Worm (Caenorhabditis elegans) whole organism, L4 larva: ENCODE results near the gene str-81.
"Not testable (repeated sequence)": the region's sequence is repeated elsewhere in the genome, so short reads cannot be mapped to it uniquely, and the experiment has no call there.

ENCODE experiments used
- F26F4.8 ChIP-seq: fragments of 200-800 bp; sonication (Bioruptor generic); conservative IDR thresholded peaks from 2 replicates; pipeline ENCODE4 v1.3.6; 2022; ENCODE audit warnings: missing genetic modification characterization, missing compliant biosample characterization
- T20F7.1 ChIP-seq: fragments of 200-800 bp; sonication (Bioruptor generic); optimal IDR thresholded peaks from 2 replicates; lab custom pipeline; 2018; ENCODE audit warnings: mild to moderate bottlenecking, missing genetic modification characterization, missing compliant biosample characterization
- Y105C5A.15 ChIP-seq: fragments of 200-800 bp; sonication (Bioruptor generic); IDR thresholded peaks from 2 replicates; pipeline ENCODE4 v1.3.6; 2022; ENCODE audit warnings: missing genetic modification characterization, missing compliant biosample characterization
- ZK337.2 ChIP-seq: fragments of 200-800 bp; sonication (Bioruptor generic); IDR thresholded peaks from 2 replicates; pipeline ENCODE4 v1.3.6; 2022; ENCODE audit warnings: missing genetic modification reagents, missing genetic modification characterization, missing compliant biosample characterization
- aha-1 ChIP-seq: fragments of 150-350 bp; peaks from one replicate; lab custom pipeline; 2014; ENCODE audit warnings: missing biosample characterization, missing genetic modification characterization
- aly-2 ChIP-seq: sonication (generic microtip); optimal IDR thresholded peaks from 2 replicates; lab custom pipeline; 2018; ENCODE audit warnings: missing biosample characterization, missing genetic modification characterization
- ama-1 ChIP-seq: fragments of 150-350 bp; optimal IDR thresholded peaks from 2 replicates; lab custom pipeline; 2014; ENCODE audit warnings: inconsistent platforms, mixed read lengths
- arid-1 ChIP-seq: fragments of 200-800 bp; sonication (Bioruptor generic); conservative IDR thresholded peaks from 2 replicates; pipeline ENCODE4 v1.3.6; 2022; ENCODE audit warnings: missing genetic modification reagents, missing genetic modification characterization, missing compliant biosample characterization
- attf-4 ChIP-seq: sonication (generic microtip); optimal IDR thresholded peaks from 3 replicates; lab custom pipeline; 2017; ENCODE audit warnings: missing biosample characterization, missing genetic modification characterization
- ceh-32 ChIP-seq: sonication (generic microtip); optimal IDR thresholded peaks from 2 replicates; lab custom pipeline; 2016; ENCODE audit warnings: mild to moderate bottlenecking, missing genetic modification characterization, missing compliant biosample characterization; ENCODE audit not compliant: poor library complexity
- dmd-9 ChIP-seq: fragments of 200-800 bp; sonication (Bioruptor generic); IDR thresholded peaks from 2 replicates; pipeline ENCODE4 v1.3.6; 2022; ENCODE audit warnings: missing genetic modification reagents, missing genetic modification characterization, missing compliant biosample characterization
- dpl-1 ChIP-seq: fragments of 150-350 bp; optimal IDR thresholded peaks from 2 replicates; lab custom pipeline; 2014; ENCODE audit warnings: missing biosample characterization, missing genetic modification reagents, missing genetic modification characterization
- hlh-30 ChIP-seq: sonication (generic microtip); optimal IDR thresholded peaks from 2 replicates; lab custom pipeline; 2017; ENCODE audit warnings: antibody characterized with exemption, mild to moderate bottlenecking, missing genetic modification characterization, missing compliant biosample characterization; ENCODE audit not compliant: insufficient read depth
- madf-5 ChIP-seq, 2 experiments: fragments of 200-800 bp; sonication (Bioruptor generic); IDR thresholded peaks; 2 replicates each; pipeline ENCODE4 v1.3.6; 2022; ENCODE audit warnings: missing compliant biosample characterization in 2 of 2, missing genetic modification characterization in 2 of 2
- mdl-1 ChIP-seq, 2 experiments: fragments of 150-350 bp in 1 of 2; sonication (generic microtip) in 1 of 2; optimal IDR thresholded peaks; 2 replicates each; lab custom pipeline; 2014 to 2017; ENCODE audit warnings: missing biosample characterization in 2 of 2, missing genetic modification characterization in 2 of 2
- nhr-10 ChIP-seq: fragments of 150-350 bp; optimal IDR thresholded peaks from 2 replicates; lab custom pipeline; 2014; ENCODE audit warnings: missing biosample characterization, missing genetic modification characterization
- nhr-11 ChIP-seq: fragments of 150-350 bp; optimal IDR thresholded peaks from 2 replicates; lab custom pipeline; 2014; ENCODE audit warnings: missing biosample characterization, missing genetic modification characterization
- nhr-28 ChIP-seq: fragments of 150-350 bp; optimal IDR thresholded peaks from 2 replicates; lab custom pipeline; 2014; ENCODE audit warnings: missing biosample characterization, missing genetic modification characterization
- nhr-76 ChIP-seq: fragments of 150-350 bp; optimal IDR thresholded peaks from 2 replicates; lab custom pipeline; 2014; ENCODE audit warnings: missing biosample characterization, missing genetic modification characterization
- php-3 ChIP-seq: fragments of 200-800 bp; sonication (Bioruptor generic); IDR thresholded peaks from 2 replicates; pipeline ENCODE4 v1.3.6; 2022; ENCODE audit warnings: missing genetic modification reagents, missing genetic modification characterization, missing compliant biosample characterization
- sdz-12 ChIP-seq: fragments of 200-800 bp; sonication (Bioruptor generic); optimal IDR thresholded peaks from 2 replicates; lab custom pipeline; 2018; ENCODE audit warnings: mild to moderate bottlenecking, missing genetic modification characterization, missing compliant biosample characterization
- set-16 ChIP-seq: fragments of 200-800 bp; sonication (Bioruptor generic); IDR thresholded peaks from 2 replicates; pipeline ENCODE4 v1.3.6; 2022; ENCODE audit warnings: missing genetic modification reagents, missing genetic modification characterization, missing compliant biosample characterization
- snpc-4 ChIP-seq: fragments of 150-350 bp; optimal IDR thresholded peaks from 2 replicates; lab custom pipeline; 2014; ENCODE audit warnings: missing biosample characterization, missing genetic modification characterization
- tra-1 ChIP-seq: fragments of 200-800 bp; sonication (Bioruptor generic); IDR thresholded peaks from 2 replicates; pipeline ENCODE4 v1.3.6; 2022; ENCODE audit warnings: missing genetic modification reagents, missing genetic modification characterization, missing compliant biosample characterization
- unc-62 ChIP-seq, 3 experiments: fragments of 150-350 bp in 1 of 3; sonication (generic microtip); optimal IDR thresholded peaks in 2 of 3; peaks in 1 of 3; 1 replicate in 1 of 3; 2 replicates in 2 of 3; lab custom pipeline; 2014 to 2017; ENCODE audit warnings: missing biosample characterization in 3 of 3, missing genetic modification characterization in 3 of 3, missing genetic modification reagents in 3 of 3, missing genotype in 1 of 3

str-81 gene

DNA sequence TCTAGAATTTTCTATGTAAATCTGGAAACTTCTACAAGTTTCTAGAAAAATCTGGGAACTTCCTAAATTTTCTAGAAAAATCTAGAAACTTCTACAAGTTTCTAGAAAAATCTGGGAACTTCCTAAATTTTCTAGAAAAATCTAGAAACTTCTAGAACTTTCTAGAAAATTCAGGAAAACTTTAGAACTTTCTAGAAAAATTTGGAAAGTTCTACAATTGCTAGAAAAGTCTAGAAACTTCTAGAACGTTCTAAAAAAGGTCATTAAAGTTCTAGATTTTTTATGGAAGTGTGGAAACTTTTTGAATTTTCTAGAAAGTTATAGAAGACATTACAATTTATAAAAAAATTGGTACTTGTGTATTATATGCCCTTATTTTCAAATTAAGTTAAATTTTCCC is 42.1 kb upstream of the str-81 start, which contains the start of gene F55C9.5:
Gene F55C9.5, minus strand, starts transcription at position 101 of the 400 bp plus-strand sequence.
- TF ChIP-seq nhr-76 (tag; lab: Kevin White, UChicago) (no peak), hlh-30 (tag; lab: Kevin White, UChicago) (no peak), sdz-12 (GFP tag; lab: Kevin White, UChicago) (no peak), ceh-32 (tag; lab: Kevin White, UChicago) (no peak), mdl-1 (tag; optimal IDR thresholded peaks at IDR 0.05; lab: Kevin White, UChicago) (no peak)

ce11 chrV:19288073-19288805 is 37.4 kb upstream of the str-81 start, which contains the start of the genes F55C9.3 and fbxb-57:
Gene F55C9.3 (minus strand): TSS chrV:19288173.
Gene fbxb-57 (plus strand): TSS chrV:19288755.
- TF ChIP-seq ama-1 (lab: Kevin White, UChicago) (no peak), ZK337.2 (GFP tag; lab: Robert Waterston, UW) (no peak), Y105C5A.15 (no peak), aly-2 (no peak), tra-1 (GFP tag; lab: Robert Waterston, UW) (no peak), unc-62 (GFP tag; optimal IDR thresholded peaks at IDR 0.05 in 1 of 2; lab: Kevin White, UChicago) (peak in 1 of 2 experiments; percentile 71), unc-62 (tag; optimal IDR thresholded peaks at IDR 0.05; lab: Kevin White, UChicago) (no peak)

DNA sequence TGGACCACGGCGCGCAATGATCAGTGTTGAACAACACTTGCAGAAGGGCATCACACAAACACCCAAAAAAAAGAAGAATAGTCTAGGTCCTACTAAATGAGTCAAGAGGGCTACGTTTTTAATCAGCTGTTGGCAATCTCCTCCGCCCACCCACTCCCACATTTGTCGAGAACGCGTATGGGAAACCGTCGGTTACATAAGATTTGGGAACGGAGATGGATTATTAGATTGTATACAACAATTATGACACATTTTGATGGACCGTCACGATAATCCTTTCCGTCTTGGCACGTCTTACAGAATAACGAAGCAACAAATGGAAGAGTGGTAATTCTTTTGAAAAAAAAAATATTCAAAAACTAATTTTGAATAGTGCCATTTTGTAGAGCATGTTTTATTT is 35.0 kb upstream of the str-81 start:
- peak in 1 of 2 experiments; percentile 21 for TF ChIP-seq unc-62 (GFP tag; optimal IDR thresholded peaks at IDR 0.05 in 1 of 2; lab: Kevin White, UChicago)
- no peak for TF ChIP-seq unc-62 (tag; optimal IDR thresholded peaks at IDR 0.05; lab: Kevin White, UChicago)
- no peak for TF ChIP-seq Y105C5A.15

ce11 chrV:19282314-19282713 is 31.4 kb upstream of the str-81 start, which contains the start of gene fbxb-117:
Gene fbxb-117 (plus strand): TSS chrV:19282614.
- TF ChIP-seq aha-1 (tag; lab: Kevin White, UChicago) = peak; percentile 75
- TF ChIP-seq arid-1 (GFP tag; lab: Robert Waterston, UW) = no peak

ce11 chrV:19279888-19280287 is 29.0 kb upstream of the str-81 start, which contains the start of gene F21D9.8:
Gene F21D9.8 (minus strand): TSS chrV:19279988.
- TF ChIP-seq nhr-11 (tag; lab: Kevin White, UChicago) (no peak), F26F4.8 (GFP tag; lab: Robert Waterston, UW) (no peak)

ce11 chrV:19278488-19278887 is 27.6 kb upstream of the str-81 start:
- TF ChIP-seq set-16 (GFP tag; lab: Robert Waterston, UW) = peak; percentile 81
- no peak for TF ChIP-seq aha-1 (tag; lab: Kevin White, UChicago)
- TF ChIP-seq T20F7.1 = no peak
- TF ChIP-seq nhr-28 (tag; lab: Kevin White, UChicago) = no peak
- no peak for TF ChIP-seq snpc-4 (tag; lab: Kevin White, UChicago)
- TF ChIP-seq php-3 (GFP tag; lab: Robert Waterston, UW) = no peak
- no peak for TF ChIP-seq madf-5 (GFP tag; IDR thresholded peaks at IDR 0.05; lab: Robert Waterston, UW)
- TF ChIP-seq dpl-1 (GFP tag; lab: Kevin White, UChicago) = no peak

ce11 chrV:19276354-19276753 is 25.5 kb upstream of the str-81 start:
- TF ChIP-seq ceh-32 (tag; lab: Kevin White, UChicago) (no peak), aha-1 (tag; lab: Kevin White, UChicago) (peak; percentile 65)
- TF ChIP-seq, all 104 proteins: peak for 1

ce11 chrV:19264148-19264547 is 13.3 kb upstream of the str-81 start, which contains the start of gene F21D9.1:
Gene F21D9.1 (plus strand): TSS chrV:19264448.
- TF ChIP-seq dmd-9 (GFP tag; lab: Robert Waterston, UW); attf-4 (tag; lab: Kevin White, UChicago); nhr-10 (tag; lab: Kevin White, UChicago): not testable (repeated sequence)
- TF ChIP-seq, all 104 proteins: peak for 0; not testable (repeated sequence) for 104
